Fruit fly (Drosophila melanogaster) whole organism, prepupa: ENCODE measurements around the gene CG31493.
A peak's percentile ranks its signal among the peaks of the same experiment; 100 is the strongest.

Source experiments
- Blimp-1 ChIP-seq: fragments of 200-800 bp; sonication (Bioruptor generic); optimal IDR thresholded peaks from 3 replicates; lab custom pipeline; 2017; ENCODE audit warnings: missing biosample characterization, missing genetic modification characterization, mild to moderate bottlenecking, moderate library complexity, missing genetic modification reagents
- CG10669 ChIP-seq: fragments of 200-800 bp; sonication (Bioruptor generic); optimal IDR thresholded peaks from 3 replicates; lab custom pipeline; 2018; ENCODE audit warnings: missing biosample characterization, mild to moderate bottlenecking, missing genetic modification characterization, moderate library complexity
- CG11294 ChIP-seq: fragments of 200-800 bp; sonication (Bioruptor generic); IDR thresholded peaks from 2 replicates; pipeline ENCODE4 v1.3.6; 2022; ENCODE audit warnings: missing biosample characterization, missing genetic modification characterization
- CG11762 ChIP-seq: fragments of 200-800 bp; sonication (Bioruptor generic); optimal IDR thresholded peaks from 3 replicates; lab custom pipeline; 2016; ENCODE audit warnings: missing biosample characterization, missing genetic modification characterization; ENCODE audit not compliant: insufficient read depth
- CG11902 ChIP-seq: fragments of 200-800 bp; sonication (Bioruptor generic); optimal IDR thresholded peaks from 3 replicates; lab custom pipeline; 2016; ENCODE audit warnings: missing biosample characterization, missing genetic modification characterization
- CG15336 ChIP-seq: fragments of 200-800 bp; sonication (Bioruptor generic); IDR thresholded peaks from 2 replicates; pipeline ENCODE4 v1.3.6; 2022; ENCODE audit warnings: missing biosample characterization, missing genetic modification characterization
- CG1621 ChIP-seq: fragments of 200-800 bp; sonication (Bioruptor generic); optimal IDR thresholded peaks from 3 replicates; lab custom pipeline; 2018; ENCODE audit warnings: missing biosample characterization, mild to moderate bottlenecking, missing genetic modification characterization
- CG16779 ChIP-seq: fragments of 200-800 bp; sonication (Bioruptor generic); optimal IDR thresholded peaks from 3 replicates; lab custom pipeline; 2017; ENCODE audit warnings: missing biosample characterization, mild to moderate bottlenecking, missing genetic modification characterization
- CG31627 ChIP-seq: fragments of 200-800 bp; sonication (Bioruptor generic); optimal IDR thresholded peaks from 3 replicates; lab custom pipeline; 2016; ENCODE audit warnings: missing biosample characterization, missing genetic modification characterization
- CG32006 ChIP-seq: fragments of 200-800 bp; sonication (Bioruptor generic); optimal IDR thresholded peaks from 3 replicates; lab custom pipeline; 2017; ENCODE audit warnings: missing biosample characterization, mild to moderate bottlenecking, missing genetic modification characterization
- CG34406 ChIP-seq: fragments of 200-800 bp; sonication (Bioruptor generic); optimal IDR thresholded peaks from 3 replicates; lab custom pipeline; 2016; ENCODE audit warnings: missing biosample characterization, missing genetic modification characterization
- CG3919 ChIP-seq: fragments of 200-800 bp; sonication (Bioruptor generic); optimal IDR thresholded peaks from 3 replicates; lab custom pipeline; 2016; ENCODE audit warnings: missing biosample characterization, missing genetic modification characterization
- CG4318 ChIP-seq: fragments of 200-800 bp; sonication (Bioruptor generic); optimal IDR thresholded peaks from 3 replicates; lab custom pipeline; 2017; ENCODE audit warnings: missing biosample characterization, mild to moderate bottlenecking, missing genetic modification characterization
- CG6276 ChIP-seq: fragments of 200-800 bp; sonication (Bioruptor generic); optimal IDR thresholded peaks from 2 replicates; lab custom pipeline; 2017; ENCODE audit warnings: missing biosample characterization, mild to moderate bottlenecking, missing genetic modification characterization
- CG6792 ChIP-seq: fragments of 200-800 bp; sonication (Bioruptor generic); optimal IDR thresholded peaks from 3 replicates; lab custom pipeline; 2016; ENCODE audit warnings: missing biosample characterization, missing genetic modification characterization
- CG6808 ChIP-seq: fragments of 200-800 bp; sonication (Bioruptor generic); optimal IDR thresholded peaks from 3 replicates; lab custom pipeline; 2017; ENCODE audit warnings: missing biosample characterization, missing genetic modification characterization, mild to moderate bottlenecking, moderate library complexity, missing genetic modification reagents
- CG6854 ChIP-seq: fragments of 200-800 bp; sonication (Bioruptor generic); optimal IDR thresholded peaks from 2 replicates; lab custom pipeline; 2017; ENCODE audit warnings: missing biosample characterization, mild to moderate bottlenecking, missing genetic modification characterization
- CG7368 ChIP-seq: fragments of 200-800 bp; sonication (Bioruptor generic); optimal IDR thresholded peaks from 3 replicates; lab custom pipeline; 2016; ENCODE audit warnings: missing biosample characterization, missing genetic modification characterization
- CG8119 ChIP-seq: fragments of 200-800 bp; sonication (Bioruptor generic); IDR thresholded peaks from 3 replicates; pipeline ENCODE4 v1.3.6; 2022; ENCODE audit warnings: missing biosample characterization, missing genetic modification characterization
- CG8319 ChIP-seq: fragments of 200-800 bp; sonication (Bioruptor generic); optimal IDR thresholded peaks from 3 replicates; lab custom pipeline; 2016; ENCODE audit warnings: missing biosample characterization, missing genetic modification characterization
- CG8632 ChIP-seq: fragments of 200-800 bp; sonication (Bioruptor generic); optimal IDR thresholded peaks from 3 replicates; lab custom pipeline; 2016; ENCODE audit warnings: missing biosample characterization, missing genetic modification characterization
- CG9139 ChIP-seq: fragments of 200-800 bp; sonication (Bioruptor generic); optimal IDR thresholded peaks from 3 replicates; lab custom pipeline; 2017; ENCODE audit warnings: missing biosample characterization, mild to moderate bottlenecking, missing genetic modification characterization
- Eip93F ChIP-seq: fragments of 200-800 bp; sonication (Bioruptor generic); optimal IDR thresholded peaks from 2 replicates; lab custom pipeline; 2016; ENCODE audit warnings: missing biosample characterization, mild to moderate bottlenecking, missing genetic modification characterization
- Ets21C ChIP-seq: fragments of 200-800 bp; sonication (Bioruptor generic); optimal IDR thresholded peaks from 3 replicates; lab custom pipeline; 2016; ENCODE audit warnings: missing biosample characterization, missing genetic modification characterization
- Gug ChIP-seq: fragments of 200-800 bp; sonication (Bioruptor generic); IDR thresholded peaks from 2 replicates; pipeline ENCODE4 v1.3.6; 2022; ENCODE audit warnings: missing biosample characterization, missing genetic modification characterization
- Hr38 ChIP-seq: sonication (Bioruptor generic); optimal IDR thresholded peaks from 2 replicates; lab custom pipeline; 2016; ENCODE audit warnings: missing biosample characterization, missing genetic modification characterization
- Hr39 ChIP-seq: fragments of 200-800 bp; sonication (Bioruptor generic); optimal IDR thresholded peaks from 2 replicates; lab custom pipeline; 2016; ENCODE audit warnings: missing biosample characterization, missing genetic modification characterization
- OdsH ChIP-seq: fragments of 200-800 bp; sonication (Bioruptor generic); optimal IDR thresholded peaks from 3 replicates; lab custom pipeline; 2016; ENCODE audit warnings: missing biosample characterization, missing genetic modification characterization
- Smox ChIP-seq: fragments of 200-800 bp; sonication (Bioruptor generic); optimal IDR thresholded peaks from 3 replicates; lab custom pipeline; 2016; ENCODE audit warnings: missing biosample characterization, missing genetic modification characterization
- Sox102F ChIP-seq: fragments of 200-800 bp; sonication (Bioruptor generic); optimal IDR thresholded peaks from 2 replicates; lab custom pipeline; 2016; ENCODE audit warnings: missing biosample characterization, mild to moderate bottlenecking, missing genetic modification characterization
- Sox14 ChIP-seq: fragments of 200-800 bp; sonication (Bioruptor generic); optimal IDR thresholded peaks from 3 replicates; lab custom pipeline; 2016; ENCODE audit warnings: missing biosample characterization, missing genetic modification characterization
- Sox15 ChIP-seq: fragments of 200-800 bp; sonication (Bioruptor generic); optimal IDR thresholded peaks from 3 replicates; lab custom pipeline; 2016; ENCODE audit warnings: missing biosample characterization, missing genetic modification characterization
- achi ChIP-seq: fragments of 200-800 bp; sonication (Bioruptor generic); optimal IDR thresholded peaks from 3 replicates; lab custom pipeline; 2016; ENCODE audit warnings: missing biosample characterization, missing genetic modification characterization
- acj6 ChIP-seq: fragments of 200-800 bp; sonication (Bioruptor generic); optimal IDR thresholded peaks from 3 replicates; lab custom pipeline; 2016; ENCODE audit warnings: missing biosample characterization, missing genetic modification characterization
- cyc ChIP-seq: fragments of 200-800 bp; sonication (Bioruptor generic); optimal IDR thresholded peaks from 3 replicates; lab custom pipeline; 2016; ENCODE audit warnings: missing biosample characterization, missing genetic modification characterization
- dac ChIP-seq: fragments of 200-800 bp; sonication (Bioruptor generic); optimal IDR thresholded peaks from 2 replicates; lab custom pipeline; 2017; ENCODE audit warnings: missing biosample characterization, mild to moderate bottlenecking, missing genetic modification characterization
- dsx ChIP-seq: fragments of 200-800 bp; optimal IDR thresholded peaks from 3 replicates; lab custom pipeline; 2019; ENCODE audit warnings: missing biosample characterization, mild to moderate bottlenecking, missing genetic modification characterization, moderate library complexity; ENCODE audit not compliant: poor library complexity, severe bottlenecking
- eg ChIP-seq: fragments of 200-800 bp; sonication (Bioruptor generic); IDR thresholded peaks from 3 replicates; pipeline ENCODE4 v1.3.6; 2022; ENCODE audit warnings: missing biosample characterization, missing genetic modification characterization
- esn ChIP-seq: fragments of 200-800 bp; sonication (Bioruptor generic); optimal IDR thresholded peaks from 2 replicates; lab custom pipeline; 2016; ENCODE audit warnings: missing biosample characterization, mild to moderate bottlenecking, missing genetic modification characterization, moderate library complexity
- fd59A ChIP-seq: fragments of 200-800 bp; sonication (Bioruptor generic); optimal IDR thresholded peaks from 2 replicates; lab custom pipeline; 2017; ENCODE audit warnings: missing biosample characterization, mild to moderate bottlenecking, missing genetic modification characterization, missing genetic modification reagents
- fd85E ChIP-seq: fragments of 200-800 bp; sonication (Bioruptor generic); optimal IDR thresholded peaks from 3 replicates; lab custom pipeline; 2016; ENCODE audit warnings: missing biosample characterization, missing genetic modification characterization
- fkh ChIP-seq: fragments of 200-800 bp; sonication (Bioruptor generic); optimal IDR thresholded peaks from 3 replicates; lab custom pipeline; 2017; ENCODE audit warnings: missing biosample characterization, mild to moderate bottlenecking, missing genetic modification characterization, moderate library complexity
- lz ChIP-seq: fragments of 200-800 bp; sonication (Bioruptor generic); optimal IDR thresholded peaks from 3 replicates; lab custom pipeline; 2016; ENCODE audit warnings: missing biosample characterization, missing genetic modification characterization
- pdm3 ChIP-seq: fragments of 200-800 bp; sonication (Bioruptor generic); optimal IDR thresholded peaks from 3 replicates; lab custom pipeline; 2016; ENCODE audit warnings: missing biosample characterization, missing genetic modification characterization
- salr ChIP-seq, 2 experiments: fragments of 200-800 bp; sonication (Bioruptor generic); optimal IDR thresholded peaks; 3 replicates each; lab custom pipeline; 2016 to 2018; ENCODE audit warnings: missing biosample characterization in 2 of 2, missing genetic modification characterization in 2 of 2, mild to moderate bottlenecking in 1 of 2
- ss ChIP-seq, 2 experiments: fragments of 200-800 bp; sonication (Bioruptor generic); optimal IDR thresholded peaks; 2 replicates in 1 of 2; 3 replicates in 1 of 2; lab custom pipeline; 2017 to 2018; ENCODE audit warnings: mild to moderate bottlenecking in 2 of 2, missing biosample characterization in 2 of 2, missing genetic modification characterization in 2 of 2, moderate library complexity in 1 of 2
- svp ChIP-seq: fragments of 200-800 bp; sonication (Bioruptor generic); peaks from one replicate; lab custom pipeline; 2016; ENCODE audit warnings: missing biosample characterization, missing genetic modification characterization
- topi ChIP-seq: fragments of 200-800 bp; sonication (Bioruptor generic); optimal IDR thresholded peaks from 3 replicates; lab custom pipeline; 2016; ENCODE audit warnings: missing biosample characterization, missing genetic modification characterization

The CG31493 gene

dm6 chr3R:7124109-7124639, 7.2 kb upstream of the CG31493 start, which contains the start of the genes Alh and CG10098 (continued):
- TF ChIP-seq CG11294 (GFP tag; lab: Robert Waterston, UW) (peak; percentile 56; the same call in 1 of the 2 replicates), CG6792 (GFP tag; lab: Kevin White, UChicago) (peak; percentile 78), cyc (GFP tag; lab: Kevin White, UChicago) (peak; percentile 91), CG31627 (GFP tag; lab: Kevin White, UChicago) (peak; percentile 93), Sox15 (GFP tag; lab: Kevin White, UChicago) (peak; percentile 88), achi (peak; percentile 82), Eip93F (GFP tag; lab: Kevin White, UChicago) (peak; percentile 69), Sox14 (GFP tag; lab: Kevin White, UChicago) (peak; percentile 82), Hr38 (peak; percentile 41), CG16779 (tag; lab: Kevin White, UChicago) (no peak), acj6 (GFP tag; lab: Kevin White, UChicago) (peak; percentile 88), CG4318 (GFP tag; lab: Kevin White, UChicago) (peak; percentile 72), CG3919 (GFP tag; lab: Kevin White, UChicago) (peak; percentile 72), CG10669 (GFP tag; lab: Kevin White, UChicago) (peak; percentile 55), dac (GFP tag; lab: Kevin White, UChicago) (peak; percentile 60), CG7368 (peak; percentile 59), CG34406 (GFP tag; lab: Kevin White, UChicago) (peak; percentile 68), CG15336 (peak; percentile 23; the same call in 1 of the 2 replicates), pdm3 (GFP tag; lab: Kevin White, UChicago) (peak; percentile 91)

- TF ChIP-seq Sox102F: peak; percentile 87
- TF ChIP-seq esn: peak; percentile 92
- TF ChIP-seq ss (GFP tag; optimal IDR thresholded peaks at IDR 0.05; lab: Kevin White, UChicago): peak; percentile 48 to 75
- TF ChIP-seq CG15336: peak; percentile 77
- peak; percentile 49 for TF ChIP-seq Blimp-1 (GFP tag; lab: Kevin White, UChicago)
- peak; percentile 87 for TF ChIP-seq Hr39 (GFP tag; lab: Kevin White, UChicago)
- TF ChIP-seq svp (GFP tag; lab: Kevin White, UChicago): peak; percentile 96
- TF ChIP-seq Smox (GFP tag; lab: Kevin White, UChicago): peak; percentile 84
- TF ChIP-seq Eip93F (GFP tag; lab: Kevin White, UChicago): no peak
- TF ChIP-seq Gug (GFP tag; lab: Robert Waterston, UW): no peak; the same call in 1 of the 2 replicates
- peak; percentile 49 for TF ChIP-seq CG6276
- peak; percentile 87 for TF ChIP-seq pdm3 (GFP tag; lab: Kevin White, UChicago)
- TF ChIP-seq salr (GFP tag; optimal IDR thresholded peaks at IDR 0.05; lab: Kevin White, UChicago): peak in 1 of 2 experiments; percentile 62
- peak; percentile 97 for TF ChIP-seq fkh
- peak; percentile 11 for TF ChIP-seq CG9139 (GFP tag; lab: Kevin White, UChicago)
- TF ChIP-seq CG1621: no peak
- TF ChIP-seq fd59A (GFP tag; lab: Kevin White, UChicago): peak; percentile 62
- TF ChIP-seq CG8632 (GFP tag; lab: Kevin White, UChicago): peak; percentile 84
- peak; percentile 7 for TF ChIP-seq Hr38
- TF ChIP-seq topi (GFP tag; lab: Kevin White, UChicago): peak; percentile 90
- peak; percentile 30 for TF ChIP-seq CG4318 (GFP tag; lab: Kevin White, UChicago)
- peak; percentile 55 for TF ChIP-seq CG11902
- TF ChIP-seq eg (GFP tag; lab: Robert Waterston, UW): peak; percentile 93
- TF ChIP-seq Sox15 (GFP tag; lab: Kevin White, UChicago): peak; percentile 64
- TF ChIP-seq CG6854 (GFP tag; lab: Kevin White, UChicago): peak; percentile 57
- no peak for TF ChIP-seq CG32006 (GFP tag; lab: Kevin White, UChicago)
- peak; percentile 79 for TF ChIP-seq OdsH (GFP tag; lab: Kevin White, UChicago)
- peak; percentile 91 for TF ChIP-seq dsx (GFP tag; lab: Kevin White, UChicago)
- TF ChIP-seq CG11762: peak; percentile 63
- peak; percentile 83 for TF ChIP-seq cyc (GFP tag; lab: Kevin White, UChicago)
- TF ChIP-seq CG6808 (GFP tag; lab: Kevin White, UChicago): peak; percentile 61
- TF ChIP-seq fd85E (GFP tag; lab: Kevin White, UChicago): peak; percentile 4
- TF ChIP-seq CG6792 (GFP tag; lab: Kevin White, UChicago): peak; percentile 82
- TF ChIP-seq Ets21C (GFP tag; lab: Kevin White, UChicago): peak; percentile 81
- TF ChIP-seq lz (GFP tag; lab: Kevin White, UChicago): peak; percentile 90
- TF ChIP-seq CG8119 (GFP tag; lab: Robert Waterston, UW): peak; percentile 66
- TF ChIP-seq CG8319 (GFP tag; lab: Kevin White, UChicago): peak; percentile 38
Observed at dm6 chr3R:7127966-7128365, 3.4 kb upstream of the CG31493 start, which contains the start of gene CG10068. Gene CG10068, minus strand, starts transcription at chr3R:7128027.
